Worm (Caenorhabditis elegans): ENCODE measurements around the gene lis-1.

ce11 chrIII:13343117-13343516, 33.4 kb downstream of the lis-1 start, which contains the start of gene ife-1:
- TF ChIP-seq F10E7.11 (tag; optimal IDR thresholded peaks at IDR 0.05) (no peak), F22D6.2 (tag; optimal IDR thresholded peaks at IDR 0.05) (no peak), tbx-9 (tag; optimal IDR thresholded peaks at IDR 0.05; ENCODE audit: borderline replicate concordance) (no peak), hsf-1 (GFP tag; IDR thresholded peaks at IDR 0.05) (no peak), hlh-12 (tag; optimal IDR thresholded peaks at IDR 0.05) (no peak), rec-8 (tag; optimal IDR thresholded peaks at IDR 0.05) (no peak), unc-62 (GFP tag; optimal IDR thresholded peaks at IDR 0.05) (no peak), tlf-1 (GFP tag; optimal IDR thresholded peaks at IDR 0.05) (no peak), bed-2 (GFP tag; IDR thresholded peaks at IDR 0.05) (no peak)
